Fruit fly (Drosophila melanogaster): ENCODE results near the gene CG32277.

The CG32277 gene

dm6 chr3L:3164951-3165350 is 40.3 kb downstream of the CG32277 start, which contains the start of gene CG32280 (continued):
- TF ChIP-seq CG10267 (tag; optimal IDR thresholded peaks at IDR 0.05): peak; percentile 48
- peak; percentile 68 for TF ChIP-seq CG7271 (tag; optimal IDR thresholded peaks at IDR 0.05)
- TF ChIP-seq Six4 (GFP tag; optimal IDR thresholded peaks at IDR 0.05): no peak
- peak; percentile 74 for TF ChIP-seq Doc3 (GFP tag; IDR thresholded peaks at IDR 0.05; ENCODE audit: partially characterized antibody)
- peak; percentile 40 for TF ChIP-seq Fer1 (GFP tag; optimal IDR thresholded peaks at IDR 0.05)
- peak; percentile 85 for TF ChIP-seq tna (GFP tag; IDR thresholded peaks at IDR 0.05; ENCODE audit: partially characterized antibody)
- TF ChIP-seq Trl (optimal IDR thresholded peaks at IDR 0.05): no peak
- TF ChIP-seq Trl (GFP tag; optimal IDR thresholded peaks at IDR 0.05): peak; percentile 15
- TF ChIP-seq sisA (GFP tag; IDR thresholded peaks at IDR 0.05): no peak
- TF ChIP-seq CG18764 (GFP tag; optimal IDR thresholded peaks at IDR 0.05): no peak
- peak; percentile 40; the same call in 1 of the 2 replicates for TF ChIP-seq Atf6 (GFP tag; IDR thresholded peaks at IDR 0.05)
- TF ChIP-seq br (optimal IDR thresholded peaks at IDR 0.05): no peak
- TF ChIP-seq CG14667 (GFP tag; IDR thresholded peaks at IDR 0.05): no peak
- TF ChIP-seq CG32532 (GFP tag; IDR thresholded peaks at IDR 0.05): peak; percentile 32; the same call in 1 of the 2 replicates
- peak; percentile 10 for TF ChIP-seq CG6683 (GFP tag; optimal IDR thresholded peaks at IDR 0.05)
- TF ChIP-seq Taf1 (GFP tag; IDR thresholded peaks at IDR 0.05): no peak
- TF ChIP-seq CG14014 (GFP tag; IDR thresholded peaks at IDR 0.05): peak; percentile 16; the same call in 1 of the 2 replicates
- peak; percentile 91 for TF ChIP-seq CG13287 (GFP tag; IDR thresholded peaks at IDR 0.05; ENCODE audit: partially characterized antibody)
- no peak for TF ChIP-seq Rx (GFP tag; IDR thresholded peaks at IDR 0.05)
- peak; percentile 26 for TF ChIP-seq CoRest (tag; optimal IDR thresholded peaks at IDR 0.05)
- peak; percentile 46 for TF ChIP-seq CG12155 (GFP tag; optimal IDR thresholded peaks at IDR 0.05)
- no peak for TF ChIP-seq CG12219 (GFP tag; optimal IDR thresholded peaks at IDR 0.05)
- TF ChIP-seq Xbp1 (GFP tag; optimal IDR thresholded peaks at IDR 0.05): peak; percentile 13
- TF ChIP-seq CG3995 (GFP tag; optimal IDR thresholded peaks at IDR 0.05): peak; percentile 77
- TF ChIP-seq gfzf (GFP tag; optimal IDR thresholded peaks at IDR 0.05): peak; percentile 86
- no peak for TF ChIP-seq Hsf (GFP tag; optimal IDR thresholded peaks at IDR 0.05)
- TF ChIP-seq ci (GFP tag; IDR thresholded peaks at IDR 0.05): peak; percentile 68; the same call in 1 of the 3 replicates
- TF ChIP-seq Sry-δ (GFP tag; optimal IDR thresholded peaks at IDR 0.05): peak; percentile 80
- peak; percentile 20 for TF ChIP-seq Nf-YC (tag; optimal IDR thresholded peaks at IDR 0.05)
- peak; percentile 47 for TF ChIP-seq CG8924 (tag; optimal IDR thresholded peaks at IDR 0.05)
- TF ChIP-seq schlank (tag; optimal IDR thresholded peaks at IDR 0.05): no peak
- TF ChIP-seq gcm (GFP tag; optimal IDR thresholded peaks at IDR 0.05): no peak
- peak; percentile 38 for TF ChIP-seq Ets97D (GFP tag; optimal IDR thresholded peaks at IDR 0.05)
- TF ChIP-seq CG10147 (GFP tag; optimal IDR thresholded peaks at IDR 0.05): no peak
- peak; percentile 31 for TF ChIP-seq CG30020 (tag; optimal IDR thresholded peaks at IDR 0.05)
- 0 out of 3 replicates have a peak, but pooled peaks have one; percentile 51 for TF ChIP-seq zfh1 (GFP tag; IDR thresholded peaks at IDR 0.05)
- TF ChIP-seq CG9437 (GFP tag; optimal IDR thresholded peaks at IDR 0.05): no peak
- peak; percentile 77 for TF ChIP-seq inv (GFP tag; IDR thresholded peaks at IDR 0.05; ENCODE audit: partially characterized antibody)
- TF ChIP-seq CG4328 (GFP tag; optimal IDR thresholded peaks at IDR 0.05): no peak
- TF ChIP-seq nerfin-1 (tag; optimal IDR thresholded peaks at IDR 0.05): peak; percentile 58
- TF ChIP-seq Max (GFP tag; optimal IDR thresholded peaks at IDR 0.05): peak; percentile 33
- TF ChIP-seq Myb (GFP tag; optimal IDR thresholded peaks at IDR 0.05): peak; percentile 82
- no peak for TF ChIP-seq chn (GFP tag; optimal IDR thresholded peaks at IDR 0.05)
- no peak for TF ChIP-seq CG9727 (GFP tag; optimal IDR thresholded peaks at IDR 0.05)
- peak; percentile 87; the same call in 2 of the 3 replicates for TF ChIP-seq Opbp (GFP tag; IDR thresholded peaks at IDR 0.05; ENCODE audit: partially characterized antibody)
- TF ChIP-seq CG14710 (tag; optimal IDR thresholded peaks at IDR 0.05): peak; percentile 31
- TF ChIP-seq twi (tag; optimal IDR thresholded peaks at IDR 0.05): no peak
- peak; percentile 17; the same call in 1 of the 2 replicates for TF ChIP-seq lmd (GFP tag; IDR thresholded peaks at IDR 0.05)
- TF ChIP-seq MESR4 (GFP tag; optimal IDR thresholded peaks at IDR 0.05): peak; percentile 84
- no peak for TF ChIP-seq Nf-YA (GFP tag; IDR thresholded peaks at IDR 0.05)
- peak; percentile 23 for TF ChIP-seq CG12391 (tag; optimal IDR thresholded peaks at IDR 0.05)

Measured in whole organism, embryonic.